Fruit fly (Drosophila melanogaster): ENCODE results near the gene CG43147.

CG43147 gene

DNA sequence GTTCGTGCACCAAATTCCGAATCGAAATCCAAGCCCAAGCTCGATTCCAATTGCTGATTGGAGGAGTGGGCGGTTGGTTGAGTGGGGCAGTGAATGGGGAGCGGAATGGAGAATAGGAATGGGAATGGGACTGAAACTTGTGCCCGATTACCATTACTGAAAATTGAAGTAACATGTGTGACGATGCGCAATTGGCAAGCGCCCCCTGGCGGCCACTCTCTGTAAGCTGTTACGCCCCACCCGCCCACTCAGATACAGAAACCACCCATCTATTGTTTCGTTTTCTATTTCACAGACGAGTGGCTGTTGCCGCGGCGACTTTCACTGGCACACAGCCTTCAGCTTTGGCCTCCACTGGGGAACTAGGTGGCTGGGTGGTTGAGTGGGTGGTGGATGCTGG, 28.7 kb downstream of the CG43147 start:
- TF ChIP-seq EcR (GFP tag; optimal IDR thresholded peaks at IDR 0.05), result no peak
- no peak for TF ChIP-seq usp (GFP tag; optimal IDR thresholded peaks at IDR 0.05)

DNA sequence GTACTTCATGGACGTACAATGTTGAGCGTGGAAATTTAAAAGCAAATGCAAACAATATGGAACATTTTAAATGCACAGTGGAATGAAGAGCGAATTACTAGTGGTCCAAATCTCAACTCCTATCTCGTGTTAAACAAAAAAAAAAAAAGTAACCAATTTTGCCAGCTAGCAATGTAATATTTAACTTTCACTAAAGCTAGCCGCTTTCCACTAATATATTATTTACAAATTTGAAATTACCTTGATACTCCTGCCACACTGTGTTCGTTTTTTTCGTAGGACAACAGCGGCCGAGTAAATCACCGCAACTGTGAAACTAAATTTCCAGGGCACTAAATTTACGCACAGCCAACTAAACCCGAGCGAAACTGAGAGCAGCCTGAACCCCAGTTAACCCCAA, 32.1 kb downstream of the CG43147 start:
- no peak for TF ChIP-seq pan (optimal IDR thresholded peaks at IDR 0.05)
- TF ChIP-seq usp (GFP tag; optimal IDR thresholded peaks at IDR 0.05), result no peak
- no peak for TF ChIP-seq CG8478 (optimal IDR thresholded peaks at IDR 0.05)
- TF ChIP-seq EcR (GFP tag; optimal IDR thresholded peaks at IDR 0.05), result no peak
- no peak for TF ChIP-seq psq (optimal IDR thresholded peaks at IDR 0.05)
- TF ChIP-seq Dll (optimal IDR thresholded peaks at IDR 0.05), result no peak

DNA sequence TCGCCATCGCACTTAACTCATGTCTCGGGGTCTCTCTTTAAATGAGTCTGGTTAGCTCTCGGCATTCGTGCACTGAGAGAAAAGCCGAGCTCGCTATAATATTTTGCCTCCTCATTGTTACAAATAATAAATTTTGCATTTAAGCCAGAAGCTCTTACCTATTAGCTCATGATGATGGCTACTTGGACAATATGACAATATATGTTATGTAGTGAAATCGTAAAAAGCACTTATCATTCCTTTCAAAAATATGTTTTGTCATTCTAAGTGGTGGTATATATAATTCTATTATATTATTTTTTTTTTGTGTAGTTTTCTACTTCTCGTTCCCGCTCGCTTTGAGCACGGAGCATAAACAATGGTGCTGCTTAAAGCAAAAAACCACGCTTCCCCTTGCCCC, 32.7 kb downstream of the CG43147 start:
- TF ChIP-seq usp (GFP tag; optimal IDR thresholded peaks at IDR 0.05) (no peak), EcR (GFP tag; optimal IDR thresholded peaks at IDR 0.05) (no peak), pan (optimal IDR thresholded peaks at IDR 0.05) (no peak), psq (optimal IDR thresholded peaks at IDR 0.05) (no peak), Dll (optimal IDR thresholded peaks at IDR 0.05) (no peak), CG8478 (optimal IDR thresholded peaks at IDR 0.05) (no peak)

DNA sequence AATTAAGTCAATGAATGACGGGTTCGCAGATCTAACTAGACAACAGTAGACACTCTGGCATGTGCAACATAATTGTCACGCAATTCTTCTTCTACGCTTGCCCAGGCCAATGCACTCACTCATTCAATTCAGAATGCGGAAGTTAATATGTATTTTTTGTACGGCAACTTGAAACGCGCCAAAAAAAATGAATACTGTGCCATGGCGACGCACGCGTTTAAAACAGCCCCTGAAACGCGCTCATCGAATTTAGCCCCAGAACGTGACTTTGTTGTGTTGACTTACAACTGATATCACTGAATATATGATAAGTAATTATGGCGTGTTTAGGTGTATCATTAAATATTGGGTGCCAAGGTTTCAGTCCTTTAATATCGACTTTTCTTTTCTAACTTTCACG, 33.9 kb downstream of the CG43147 start:
- no peak for TF ChIP-seq psq (optimal IDR thresholded peaks at IDR 0.05)
- TF ChIP-seq EcR (GFP tag; optimal IDR thresholded peaks at IDR 0.05), result no peak
- no peak for TF ChIP-seq usp (GFP tag; optimal IDR thresholded peaks at IDR 0.05)
- TF ChIP-seq CG8478 (optimal IDR thresholded peaks at IDR 0.05), result no peak
- TF ChIP-seq pan (optimal IDR thresholded peaks at IDR 0.05), result no peak
- no peak for TF ChIP-seq Dll (optimal IDR thresholded peaks at IDR 0.05)

DNA sequence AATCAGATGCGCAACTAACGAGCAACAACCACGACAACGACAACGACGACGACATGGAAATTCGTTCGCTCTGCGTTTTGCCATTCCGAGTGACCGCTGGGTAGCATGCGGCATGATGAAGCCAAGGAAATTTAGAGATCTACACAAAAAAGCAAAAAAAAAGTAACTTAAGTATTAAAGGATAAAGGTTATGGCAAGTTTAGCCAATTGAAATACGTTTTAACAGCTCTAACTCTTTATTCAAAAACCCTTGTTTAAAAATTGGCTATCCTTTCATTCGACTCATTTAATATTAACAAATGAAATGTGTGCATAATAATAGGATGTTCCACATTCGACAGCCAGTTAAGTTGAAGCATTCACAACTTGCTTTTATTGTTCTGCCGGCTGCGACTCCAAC, 36.2 kb downstream of the CG43147 start:
- no peak for TF ChIP-seq psq (optimal IDR thresholded peaks at IDR 0.05)
- peak; percentile 78 for TF ChIP-seq pan (optimal IDR thresholded peaks at IDR 0.05)
- no peak for TF ChIP-seq Dll (optimal IDR thresholded peaks at IDR 0.05)

DNA sequence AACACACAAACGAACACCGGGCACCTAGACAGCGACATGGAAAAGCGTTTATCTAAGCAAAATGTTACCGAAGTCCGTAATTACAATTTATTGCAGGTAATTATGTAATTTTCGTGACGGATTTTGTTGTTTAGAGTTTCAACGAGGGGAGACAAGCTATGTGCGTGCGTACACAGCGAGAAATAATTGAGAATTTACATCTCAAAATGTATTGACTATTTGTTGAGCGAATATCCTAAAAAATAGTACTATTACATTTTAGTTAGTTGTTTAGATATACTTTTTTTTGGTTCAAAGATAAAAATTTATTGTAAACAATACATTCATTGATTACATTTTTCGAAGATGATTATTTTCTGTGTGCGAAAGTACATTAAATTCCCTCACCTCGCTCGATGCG, 37.7 kb downstream of the CG43147 start:
- no peak for TF ChIP-seq EcR (GFP tag; optimal IDR thresholded peaks at IDR 0.05)
- no peak for TF ChIP-seq psq (optimal IDR thresholded peaks at IDR 0.05)
- TF ChIP-seq pan (optimal IDR thresholded peaks at IDR 0.05), result no peak
- TF ChIP-seq CG8478 (optimal IDR thresholded peaks at IDR 0.05), result no peak
- no peak for TF ChIP-seq usp (GFP tag; optimal IDR thresholded peaks at IDR 0.05)
- TF ChIP-seq Dll (optimal IDR thresholded peaks at IDR 0.05), result no peak

DNA sequence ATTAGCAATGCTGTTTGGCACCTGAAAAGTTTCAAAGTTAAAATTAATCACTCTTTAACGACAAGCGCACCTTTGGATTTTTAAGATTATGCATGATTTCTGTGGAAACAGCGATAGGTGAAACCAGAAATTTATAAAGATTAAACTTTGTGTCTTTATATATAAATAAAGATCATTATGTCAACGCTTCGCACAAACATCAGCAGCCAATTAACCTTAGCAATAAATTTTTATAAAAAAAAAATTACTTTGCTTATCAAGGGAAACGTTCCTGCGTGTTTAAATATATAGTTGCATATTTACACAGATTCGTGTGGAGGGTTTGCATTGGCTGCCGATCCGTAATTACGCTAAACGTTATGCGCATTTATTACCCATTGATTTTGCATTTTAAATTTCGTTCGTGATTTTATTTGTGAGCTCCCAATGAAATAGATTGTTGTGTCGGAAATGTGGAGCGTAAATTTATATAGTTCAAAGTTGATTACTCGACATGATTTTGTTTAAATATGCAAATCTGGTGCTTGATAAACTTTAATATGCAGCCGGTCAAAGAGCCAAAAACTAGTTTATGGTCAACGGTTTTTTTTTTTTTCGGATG, 39.1 kb downstream of the CG43147 start:
- no peak for TF ChIP-seq usp (GFP tag; optimal IDR thresholded peaks at IDR 0.05)
- TF ChIP-seq psq (optimal IDR thresholded peaks at IDR 0.05), result no peak
- no peak for TF ChIP-seq Dll (optimal IDR thresholded peaks at IDR 0.05)
- no peak for TF ChIP-seq EcR (GFP tag; optimal IDR thresholded peaks at IDR 0.05)
- TF ChIP-seq CG8478 (optimal IDR thresholded peaks at IDR 0.05), result no peak

DNA sequence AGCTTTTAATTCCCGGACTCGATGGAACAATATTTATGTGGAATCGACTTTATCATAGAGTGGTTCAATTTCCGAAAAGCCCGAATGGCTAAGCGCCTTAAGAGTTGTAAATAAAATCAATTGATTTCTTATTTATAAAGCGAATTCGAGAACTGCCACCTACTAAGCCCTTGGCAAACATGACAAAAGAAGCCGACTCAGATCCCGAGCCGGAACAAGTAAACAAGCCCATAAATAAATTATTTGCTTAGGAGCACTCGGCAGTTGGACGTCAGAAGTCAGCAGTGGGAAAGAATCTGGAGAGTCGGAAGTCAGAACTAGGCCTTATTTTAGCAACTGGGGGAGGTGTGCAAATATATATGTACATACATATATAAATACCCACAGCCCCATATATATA, 40.3 kb downstream of the CG43147 start:
- TF ChIP-seq pan (optimal IDR thresholded peaks at IDR 0.05) (no peak), CG8478 (optimal IDR thresholded peaks at IDR 0.05) (no peak), Dll (optimal IDR thresholded peaks at IDR 0.05) (no peak), EcR (GFP tag; optimal IDR thresholded peaks at IDR 0.05) (no peak), usp (GFP tag; optimal IDR thresholded peaks at IDR 0.05) (no peak), psq (optimal IDR thresholded peaks at IDR 0.05) (no peak)

DNA sequence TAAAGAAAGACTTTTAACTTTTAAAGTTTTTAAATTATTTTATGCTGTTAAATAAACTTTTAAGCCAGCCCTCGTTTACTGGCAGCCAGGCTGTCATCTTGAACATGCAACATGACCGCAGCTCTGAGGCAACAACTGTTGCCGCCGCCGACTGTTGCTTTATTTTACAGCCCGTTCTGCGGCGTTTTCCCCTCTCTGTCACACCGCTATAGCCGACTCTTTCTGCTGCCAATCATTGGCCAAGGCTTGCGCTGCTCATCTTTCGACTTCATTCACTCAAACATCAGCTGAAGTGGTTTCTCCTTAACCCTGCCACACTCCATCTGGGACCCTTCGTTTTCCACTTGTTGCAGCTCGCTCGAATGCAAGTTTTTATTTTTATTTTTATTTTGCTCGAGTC, 43.8 kb downstream of the CG43147 start:
- TF ChIP-seq pan (optimal IDR thresholded peaks at IDR 0.05), result no peak
- TF ChIP-seq Dll (optimal IDR thresholded peaks at IDR 0.05), result no peak
- TF ChIP-seq psq (optimal IDR thresholded peaks at IDR 0.05), result no peak
- TF ChIP-seq EcR (GFP tag; optimal IDR thresholded peaks at IDR 0.05), result no peak
- no peak for TF ChIP-seq usp (GFP tag; optimal IDR thresholded peaks at IDR 0.05)
- TF ChIP-seq CG8478 (optimal IDR thresholded peaks at IDR 0.05), result no peak

DNA sequence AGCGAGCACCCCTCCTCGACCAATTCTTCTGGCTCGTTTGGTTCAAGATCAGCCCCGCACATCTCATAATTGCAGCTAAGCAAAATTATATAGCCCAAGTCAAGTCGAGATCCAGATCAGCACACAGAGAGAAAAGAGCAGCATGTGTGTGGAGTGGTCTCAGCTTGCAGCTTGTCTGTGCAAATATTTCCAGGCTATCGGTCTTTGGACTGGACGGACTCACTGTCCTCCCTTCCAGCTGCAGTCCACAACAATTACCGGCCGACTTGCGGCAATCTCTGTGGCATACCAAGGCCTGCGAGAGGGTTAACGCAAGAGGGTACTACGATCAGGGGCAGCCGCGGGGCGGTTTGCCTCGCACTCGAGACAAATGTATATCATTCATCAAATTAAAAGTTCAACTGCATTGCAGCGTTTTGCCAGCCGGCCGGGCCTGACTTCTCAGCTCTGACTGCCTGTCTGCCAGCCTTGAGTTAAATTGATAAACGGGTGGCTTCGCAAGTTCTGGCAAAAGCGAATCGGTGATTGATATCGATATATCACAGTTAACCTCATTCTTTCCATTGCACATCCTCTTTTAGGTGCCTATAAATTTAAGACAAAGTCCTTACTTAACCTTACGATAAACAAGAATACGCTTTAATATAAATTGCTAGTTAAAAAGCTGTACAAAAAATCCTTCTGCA, 44.4 kb downstream of the CG43147 start:
- TF ChIP-seq psq (optimal IDR thresholded peaks at IDR 0.05) (no peak), Dll (optimal IDR thresholded peaks at IDR 0.05) (peak; percentile 79)

DNA sequence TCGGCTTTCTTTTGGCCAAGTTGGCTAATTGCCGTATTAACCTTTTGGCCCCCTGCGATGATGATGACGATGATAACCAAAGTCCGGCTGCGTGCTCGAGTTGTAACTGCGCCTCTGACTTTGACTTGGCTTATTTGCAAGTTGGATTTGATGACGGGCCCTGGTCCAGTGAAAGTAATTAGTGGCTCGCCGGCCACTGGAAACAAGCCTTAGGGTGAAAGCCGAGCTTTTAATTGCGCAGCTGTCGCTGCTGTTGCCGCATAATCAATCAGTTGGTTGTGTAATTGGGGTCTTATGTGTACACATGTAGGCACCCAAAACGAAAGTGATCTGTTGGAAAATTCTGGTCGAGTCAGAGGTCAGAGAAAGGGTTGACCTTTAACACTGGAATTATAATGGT, 45.7 kb downstream of the CG43147 start:
- no peak for TF ChIP-seq CG8478 (optimal IDR thresholded peaks at IDR 0.05)
- TF ChIP-seq pan (optimal IDR thresholded peaks at IDR 0.05), result no peak
- TF ChIP-seq Dll (optimal IDR thresholded peaks at IDR 0.05), result no peak
- no peak for TF ChIP-seq EcR (GFP tag; optimal IDR thresholded peaks at IDR 0.05)
- no peak for TF ChIP-seq psq (optimal IDR thresholded peaks at IDR 0.05)
- TF ChIP-seq usp (GFP tag; optimal IDR thresholded peaks at IDR 0.05), result no peak

DNA sequence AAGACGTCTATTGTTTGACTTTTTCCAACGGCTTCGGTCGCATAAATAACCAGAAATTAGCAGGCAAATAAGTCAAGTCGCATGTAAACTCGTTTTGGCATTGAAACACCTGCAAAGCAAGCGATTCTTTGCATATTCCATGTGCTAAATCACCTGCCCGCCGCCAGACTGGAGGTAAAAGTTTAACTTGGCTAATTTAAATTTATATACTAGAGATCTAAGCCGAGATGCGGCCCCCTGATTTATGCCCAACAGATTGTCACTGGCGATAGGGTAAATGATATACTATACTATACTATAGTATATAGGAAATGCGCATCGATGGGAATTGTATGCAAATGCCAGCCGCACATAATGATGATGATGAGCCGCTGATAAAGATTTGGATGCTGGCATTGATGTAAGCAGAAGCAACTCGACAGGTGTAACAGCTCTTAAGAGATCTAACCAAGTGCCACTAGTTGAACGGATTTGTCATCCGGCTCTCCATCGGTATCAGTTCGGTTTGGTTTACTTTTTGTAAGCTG, 46.9 kb downstream of the CG43147 start:
- TF ChIP-seq EcR (GFP tag; optimal IDR thresholded peaks at IDR 0.05) (no peak), pan (optimal IDR thresholded peaks at IDR 0.05) (no peak)

DNA sequence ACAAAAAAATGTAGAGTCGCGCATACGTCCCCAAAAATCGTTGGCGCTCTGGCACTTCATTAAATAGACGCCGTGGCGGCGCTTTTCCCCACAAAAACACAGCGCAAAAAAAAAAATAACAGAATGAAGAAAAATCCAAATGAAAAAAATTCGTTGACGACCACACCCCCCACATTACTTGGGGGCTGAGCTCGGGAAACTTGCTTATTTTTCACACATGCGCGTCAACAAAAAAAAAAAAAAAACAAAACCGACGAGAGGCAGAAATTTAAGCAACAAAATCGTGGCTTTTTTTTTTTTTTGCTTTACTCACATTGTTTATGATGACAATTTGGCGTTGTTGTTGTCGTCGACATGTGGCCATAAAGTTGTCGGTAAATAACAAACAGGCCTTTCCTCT, 48.2 kb downstream of the CG43147 start:
- TF ChIP-seq usp (GFP tag; optimal IDR thresholded peaks at IDR 0.05), result no peak
- TF ChIP-seq Dll (optimal IDR thresholded peaks at IDR 0.05), result no peak
- no peak for TF ChIP-seq psq (optimal IDR thresholded peaks at IDR 0.05)
- TF ChIP-seq EcR (GFP tag; optimal IDR thresholded peaks at IDR 0.05), result no peak
- no peak for TF ChIP-seq pan (optimal IDR thresholded peaks at IDR 0.05)
- no peak for TF ChIP-seq CG8478 (optimal IDR thresholded peaks at IDR 0.05)

Measured in whole organism.